Worm (Caenorhabditis elegans) whole organism, late embryonic: Measurements from ENCODE around the gene C46F11.5.

Experiments used
- Y22D7AL.16 ChIP-seq: sonication (generic microtip); optimal IDR thresholded peaks from 2 replicates; lab custom pipeline; 2016; ENCODE audit warnings: missing genetic modification characterization, missing compliant biosample characterization
- ama-1 ChIP-seq: fragments of 150-350 bp; optimal IDR thresholded peaks from 2 replicates; lab custom pipeline; 2014
- ceh-34 ChIP-seq: sonication (generic microtip); optimal IDR thresholded peaks from 2 replicates; lab custom pipeline; 2016; ENCODE audit warnings: mild to moderate bottlenecking, missing genetic modification characterization, missing compliant biosample characterization
- dmd-4 ChIP-seq: sonication (generic microtip); optimal IDR thresholded peaks from 2 replicates; lab custom pipeline; 2016; ENCODE audit warnings: borderline replicate concordance, missing genetic modification characterization, missing compliant biosample characterization
- fkh-10 ChIP-seq: fragments of 150-350 bp; optimal IDR thresholded peaks from 2 replicates; lab custom pipeline; 2014; ENCODE audit warnings: missing biosample characterization, missing genetic modification reagents, missing genetic modification characterization
- hlh-13 ChIP-seq: fragments of 200-800 bp; sonication (Bioruptor generic); optimal IDR thresholded peaks from 2 replicates; lab custom pipeline; 2018; ENCODE audit warnings: mild to moderate bottlenecking, missing genetic modification characterization, missing compliant biosample characterization
- hlh-15 ChIP-seq: sonication (generic microtip); optimal IDR thresholded peaks from 2 replicates; lab custom pipeline; 2016; ENCODE audit warnings: missing genetic modification characterization, missing compliant biosample characterization
- hlh-8 ChIP-seq: sonication (generic microtip); optimal IDR thresholded peaks from 2 replicates; lab custom pipeline; 2016; ENCODE audit warnings: missing genotype, missing genetic modification characterization, missing compliant biosample characterization
- lim-6 ChIP-seq: sonication (generic microtip); optimal IDR thresholded peaks from 2 replicates; lab custom pipeline; 2016; ENCODE audit warnings: missing genetic modification characterization, missing compliant biosample characterization
- nfya-1 ChIP-seq: sonication (generic microtip); optimal IDR thresholded peaks from 2 replicates; lab custom pipeline; 2017; ENCODE audit warnings: missing genetic modification characterization, mild to moderate bottlenecking, missing compliant biosample characterization, antibody characterized with exemption, moderate library complexity
- odd-2 ChIP-seq: sonication (generic microtip); optimal IDR thresholded peaks from 2 replicates; lab custom pipeline; 2017; ENCODE audit warnings: antibody characterized with exemption, mild to moderate bottlenecking, missing genetic modification characterization, missing compliant biosample characterization
- pag-3 ChIP-seq: sonication (generic microtip); optimal IDR thresholded peaks from 2 replicates; lab custom pipeline; 2016; ENCODE audit warnings: missing compliant biosample characterization, missing genetic modification characterization, borderline replicate concordance
- tbx-2 ChIP-seq: sonication (generic microtip); optimal IDR thresholded peaks from 2 replicates; lab custom pipeline; 2016; ENCODE audit warnings: missing genetic modification characterization, missing compliant biosample characterization
- zip-5 ChIP-seq: sonication (generic microtip); optimal IDR thresholded peaks from 2 replicates; lab custom pipeline; 2016; ENCODE audit warnings: missing genetic modification characterization, missing compliant biosample characterization

DNA sequence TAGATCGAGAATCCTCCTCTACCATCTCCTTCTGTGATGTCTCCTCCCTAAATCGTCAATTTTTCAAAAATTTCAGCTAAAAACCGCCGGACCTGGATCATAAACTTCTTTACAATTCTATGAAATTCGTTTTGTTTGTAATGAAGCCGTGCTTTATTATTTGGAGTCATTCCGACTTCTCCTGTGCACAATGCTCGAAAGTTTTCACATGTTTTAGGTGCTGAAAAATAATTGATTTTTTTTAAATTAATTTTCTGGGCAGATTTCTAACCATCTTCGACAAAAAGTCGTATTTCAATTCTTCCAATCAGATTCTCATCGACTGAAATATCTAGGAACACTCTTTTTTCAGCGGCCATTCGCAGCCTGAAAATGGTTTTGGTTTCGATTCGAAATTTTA is 41.9 kb upstream of the C46F11.5 start, which contains the start of gene cyn-9:
- no peak for TF ChIP-seq lim-6 (tag; lab: Kevin White, UChicago)
- no peak for TF ChIP-seq ama-1 (lab: Kevin White, UChicago)
- no peak for TF ChIP-seq odd-2 (tag; lab: Kevin White, UChicago)
- no peak for TF ChIP-seq hlh-8 (tag; lab: Kevin White, UChicago)
- TF ChIP-seq pag-3 (tag; lab: Kevin White, UChicago) = no peak
- no peak for TF ChIP-seq hlh-13 (GFP tag; lab: Kevin White, UChicago)
- no peak for TF ChIP-seq zip-5 (tag; lab: Kevin White, UChicago)
- TF ChIP-seq nfya-1 (tag; lab: Kevin White, UChicago) = no peak
- no peak for TF ChIP-seq Y22D7AL.16 (tag; lab: Kevin White, UChicago)
- TF ChIP-seq hlh-15 = no peak
- no peak for TF ChIP-seq ceh-34 (tag; lab: Kevin White, UChicago)
- TF ChIP-seq dmd-4 = no peak
- TF ChIP-seq fkh-10 (GFP tag; lab: Kevin White, UChicago) = no peak
- TF ChIP-seq tbx-2 = no peak
